Worm (Caenorhabditis elegans) whole organism, L2 larva: Measurements from ENCODE around the gene col-148.

Source experiments
- F13H6.1 ChIP-seq: sonication (generic microtip); optimal IDR thresholded peaks from 2 replicates; lab custom pipeline; 2016; ENCODE audit warnings: missing genetic modification characterization, missing compliant biosample characterization
- R02D3.7 ChIP-seq: fragments of 150-350 bp; optimal IDR thresholded peaks from 2 replicates; lab custom pipeline; 2014; ENCODE audit warnings: missing biosample characterization, missing genetic modification characterization
- ZK546.5 ChIP-seq: sonication (generic microtip); optimal IDR thresholded peaks from 2 replicates; lab custom pipeline; 2017; ENCODE audit warnings: missing biosample characterization, missing genetic modification characterization
- ama-1 ChIP-seq: fragments of 150-350 bp; optimal IDR thresholded peaks from 2 replicates; lab custom pipeline; 2018; ENCODE audit warnings: inconsistent platforms
- egl-27 ChIP-seq: sonication (generic microtip); optimal IDR thresholded peaks from 3 replicates; lab custom pipeline; 2017; ENCODE audit warnings: missing biosample characterization, missing genetic modification reagents, missing genetic modification characterization
- gmeb-1 ChIP-seq: fragments of 150-350 bp; optimal IDR thresholded peaks from 2 replicates; lab custom pipeline; 2014; ENCODE audit warnings: missing biosample characterization, missing genetic modification characterization
- lsy-2 ChIP-seq, 2 experiments: fragments of 150-350 bp in 1 of 2; sonication (generic microtip) in 1 of 2; optimal IDR thresholded peaks; 2 replicates each; lab custom pipeline; 2014 to 2017; ENCODE audit warnings: missing biosample characterization in 2 of 2, missing genetic modification characterization in 2 of 2
- nhr-10 ChIP-seq: sonication (generic microtip); optimal IDR thresholded peaks from 2 replicates; lab custom pipeline; 2017; ENCODE audit warnings: missing biosample characterization, missing genetic modification characterization
- nhr-12 ChIP-seq: fragments of 150-350 bp; optimal IDR thresholded peaks from 2 replicates; lab custom pipeline; 2014; ENCODE audit warnings: missing biosample characterization, missing genetic modification characterization
- nhr-129 ChIP-seq: fragments of 150-350 bp; optimal IDR thresholded peaks from 2 replicates; lab custom pipeline; 2014; ENCODE audit warnings: missing biosample characterization, missing genetic modification characterization
- nhr-237 ChIP-seq: fragments of 150-350 bp; optimal IDR thresholded peaks from 2 replicates; lab custom pipeline; 2014; ENCODE audit warnings: missing biosample characterization, missing genetic modification characterization
- unc-62 ChIP-seq: fragments of 150-350 bp; optimal IDR thresholded peaks from 2 replicates; lab custom pipeline; 2014; ENCODE audit warnings: missing biosample characterization, missing genetic modification reagents, missing genetic modification characterization
- ztf-1 ChIP-seq: fragments of 200-800 bp; sonication (Bioruptor generic); conservative IDR thresholded peaks from 2 replicates; pipeline ENCODE4 v1.3.6; 2022; ENCODE audit warnings: missing genetic modification characterization, missing compliant biosample characterization
- ztf-11 ChIP-seq: sonication (generic microtip); optimal IDR thresholded peaks from 2 replicates; lab custom pipeline; 2017; ENCODE audit warnings: missing biosample characterization, missing genetic modification characterization

- TF ChIP-seq egl-27 (no peak), nhr-12 (tag; lab: Kevin White, UChicago) (no peak), nhr-10 (tag; lab: Kevin White, UChicago) (no peak), ZK546.5 (tag; lab: Kevin White, UChicago) (no peak), ztf-11 (no peak), unc-62 (GFP tag; lab: Kevin White, UChicago) (no peak), nhr-129 (tag; lab: Kevin White, UChicago) (no peak), lsy-2 (tag; optimal IDR thresholded peaks at IDR 0.05; lab: Kevin White, UChicago) (no peak), ama-1 (lab: Kevin White, UChicago) (no peak), F13H6.1 (no peak), ztf-1 (GFP tag; lab: Robert Waterston, UW) (no peak), R02D3.7 (tag; lab: Kevin White, UChicago) (no peak), nhr-237 (tag; lab: Kevin White, UChicago) (no peak), gmeb-1 (tag; lab: Kevin White, UChicago) (no peak)
Observed at ce11 chrV:10225610-10226009, 15.9 kb upstream of the col-148 start, which contains the start of gene daf-36.
